Fruit fly (Drosophila melanogaster) whole organism, embryonic: Measurements from ENCODE around the gene Vha16-3.

Experiments used
- Asciz ChIP-seq: fragments of 200-800 bp; sonication (Bioruptor generic); optimal IDR thresholded peaks from 2 replicates; lab custom pipeline; 2017; ENCODE audit warnings: missing biosample characterization, mild to moderate bottlenecking, missing genetic modification characterization, missing genetic modification reagents
- Bdp1 ChIP-seq: fragments of 200-800 bp; sonication (Bioruptor generic); optimal IDR thresholded peaks from 3 replicates; lab custom pipeline; 2016; ENCODE audit warnings: missing biosample characterization, missing genetic modification characterization
- CG10267 ChIP-seq: fragments of 200-800 bp; sonication (Bioruptor generic); optimal IDR thresholded peaks from 2 replicates; lab custom pipeline; 2018; ENCODE audit warnings: missing biosample characterization, mild to moderate bottlenecking, missing genetic modification characterization, moderate library complexity
- CG10431 ChIP-seq: fragments of 200-800 bp; sonication (Bioruptor generic); optimal IDR thresholded peaks from 3 replicates; lab custom pipeline; 2018; ENCODE audit warnings: missing biosample characterization, mild to moderate bottlenecking, missing genetic modification characterization
- CG13287 ChIP-seq: fragments of 200-800 bp; sonication (Bioruptor generic); IDR thresholded peaks from 2 replicates; pipeline ENCODE4 v1.3.6; 2022; ENCODE audit warnings: missing biosample characterization, missing genetic modification characterization; ENCODE audit not compliant: partially characterized antibody
- CG14667 ChIP-seq: fragments of 200-800 bp; sonication (Bioruptor generic); IDR thresholded peaks from 2 replicates; pipeline ENCODE4 v1.3.6; 2022; ENCODE audit warnings: missing biosample characterization, missing genetic modification characterization
- CG16863 ChIP-seq: fragments of 200-800 bp; sonication (Bioruptor generic); optimal IDR thresholded peaks from 3 replicates; lab custom pipeline; 2016; ENCODE audit warnings: missing biosample characterization, missing genetic modification characterization
- CG17328 ChIP-seq: fragments of 200-800 bp; sonication (Bioruptor generic); IDR thresholded peaks from 2 replicates; pipeline ENCODE4 v1.3.6; 2022; ENCODE audit warnings: missing biosample characterization, missing genetic modification characterization
- CG17829 ChIP-seq: fragments of 200-800 bp; optimal IDR thresholded peaks from 2 replicates; lab custom pipeline; 2019; ENCODE audit warnings: missing biosample characterization, mild to moderate bottlenecking, missing genetic modification characterization, moderate library complexity
- CG2889 ChIP-seq: fragments of 200-800 bp; sonication (Bioruptor generic); IDR thresholded peaks from 3 replicates; pipeline ENCODE4 v1.3.6; 2022; ENCODE audit warnings: missing biosample characterization, missing genetic modification characterization
- CG31388 ChIP-seq: fragments of 200-800 bp; sonication (Bioruptor generic); optimal IDR thresholded peaks from 2 replicates; lab custom pipeline; 2016; ENCODE audit warnings: missing biosample characterization, missing genetic modification characterization
- CG32772 ChIP-seq: fragments of 200-800 bp; sonication (Bioruptor generic); IDR thresholded peaks from 2 replicates; pipeline ENCODE4 v1.3.6; 2022; ENCODE audit warnings: missing biosample characterization, missing genetic modification characterization
- CG34422 ChIP-seq: fragments of 200-800 bp; sonication (Bioruptor generic); IDR thresholded peaks from 3 replicates; pipeline ENCODE4 v1.3.6; 2022; ENCODE audit warnings: missing biosample characterization, missing genetic modification characterization
- CG4360 ChIP-seq: fragments of 200-800 bp; sonication (Bioruptor generic); IDR thresholded peaks from 2 replicates; pipeline ENCODE4 v1.3.6; 2022; ENCODE audit warnings: missing biosample characterization, missing genetic modification characterization
- CG6654 ChIP-seq: fragments of 200-800 bp; sonication (Bioruptor generic); optimal IDR thresholded peaks from 2 replicates; lab custom pipeline; 2017; ENCODE audit warnings: missing biosample characterization, mild to moderate bottlenecking, missing genetic modification characterization
- CG7357 ChIP-seq: fragments of 200-800 bp; sonication (Bioruptor generic); IDR thresholded peaks from 3 replicates; pipeline ENCODE4 v1.3.6; 2022; ENCODE audit warnings: missing biosample characterization, missing genetic modification characterization
- CG7556 ChIP-seq: fragments of 200-800 bp; sonication (Bioruptor generic); optimal IDR thresholded peaks from 2 replicates; lab custom pipeline; 2017; ENCODE audit warnings: missing biosample characterization, mild to moderate bottlenecking, missing genetic modification characterization
- CG9609 ChIP-seq: fragments of 200-800 bp; sonication (Bioruptor generic); optimal IDR thresholded peaks from 3 replicates; lab custom pipeline; 2016; ENCODE audit warnings: missing biosample characterization, missing genetic modification characterization
- CG9727 ChIP-seq: fragments of 200-800 bp; sonication (Bioruptor generic); optimal IDR thresholded peaks from 3 replicates; lab custom pipeline; 2017; ENCODE audit warnings: missing biosample characterization, mild to moderate bottlenecking, missing genetic modification characterization
- CG9797 ChIP-seq: fragments of 200-800 bp; sonication (Bioruptor generic); optimal IDR thresholded peaks from 3 replicates; lab custom pipeline; 2018; ENCODE audit warnings: missing biosample characterization, mild to moderate bottlenecking, missing genetic modification characterization
- CG9817 ChIP-seq: fragments of 200-800 bp; sonication (Bioruptor generic); optimal IDR thresholded peaks from 2 replicates; lab custom pipeline; 2018; ENCODE audit warnings: missing biosample characterization, mild to moderate bottlenecking, missing genetic modification characterization, moderate library complexity
- Ets65A ChIP-seq: fragments of 200-800 bp; sonication (Bioruptor generic); peaks from one replicate; lab custom pipeline; 2016; ENCODE audit warnings: missing biosample characterization, missing genetic modification characterization
- Gsc ChIP-seq: fragments of 200-800 bp; sonication (Bioruptor generic); IDR thresholded peaks from 2 replicates; pipeline ENCODE4 v1.3.6; 2022; ENCODE audit warnings: missing biosample characterization, missing genetic modification characterization
- Hand ChIP-seq: fragments of 200-800 bp; sonication (Bioruptor generic); optimal IDR thresholded peaks from 2 replicates; lab custom pipeline; 2017; ENCODE audit warnings: mild to moderate bottlenecking, missing biosample characterization, missing genetic modification reagents, missing genetic modification characterization
- Hr39 ChIP-seq: fragments of >200 bp; optimal IDR thresholded peaks from 2 replicates; lab custom pipeline; 2017
- Max ChIP-seq: fragments of 200-800 bp; sonication (Bioruptor generic); optimal IDR thresholded peaks from 2 replicates; lab custom pipeline; 2016; ENCODE audit warnings: missing biosample characterization, mild to moderate bottlenecking, missing genetic modification characterization
- Mrtf ChIP-seq: fragments of 200-800 bp; sonication (Bioruptor generic); IDR thresholded peaks from 3 replicates; pipeline ENCODE4 v1.3.6; 2022; ENCODE audit warnings: missing biosample characterization, missing genetic modification characterization
- NfI ChIP-seq: fragments of 200-800 bp; sonication (Bioruptor generic); optimal IDR thresholded peaks from 3 replicates; lab custom pipeline; 2018; ENCODE audit warnings: missing biosample characterization, mild to moderate bottlenecking, missing genetic modification characterization, moderate library complexity
- Poxn ChIP-seq: fragments of 200-800 bp; sonication (Bioruptor generic); IDR thresholded peaks from 2 replicates; pipeline ENCODE4 v1.3.6; 2022; ENCODE audit warnings: missing biosample characterization, missing genetic modification characterization
- Ssrp ChIP-seq: fragments of 200-800 bp; sonication (Bioruptor generic); optimal IDR thresholded peaks from 2 replicates; lab custom pipeline; 2018; ENCODE audit warnings: missing biosample characterization, mild to moderate bottlenecking, missing genetic modification characterization, moderate library complexity
- TFAM ChIP-seq: fragments of 200-800 bp; sonication (Bioruptor generic); optimal IDR thresholded peaks from 2 replicates; lab custom pipeline; 2017; ENCODE audit warnings: missing biosample characterization, missing genetic modification characterization, inconsistent platforms
- Vsx1 ChIP-seq: fragments of 200-800 bp; sonication (Bioruptor generic); optimal IDR thresholded peaks from 2 replicates; lab custom pipeline; 2017; ENCODE audit warnings: missing biosample characterization, mild to moderate bottlenecking, missing genetic modification characterization, missing genetic modification reagents
- al ChIP-seq: fragments of 200-800 bp; sonication (Bioruptor generic); IDR thresholded peaks from 2 replicates; pipeline ENCODE4 v1.3.6; 2022; ENCODE audit warnings: missing biosample characterization, missing genetic modification characterization
- cg ChIP-seq: fragments of 200-800 bp; sonication (Bioruptor generic); optimal IDR thresholded peaks from 3 replicates; lab custom pipeline; 2019; ENCODE audit warnings: missing biosample characterization, mild to moderate bottlenecking, missing genetic modification characterization, moderate library complexity
- dmrt11E ChIP-seq: fragments of 200-800 bp; sonication (Bioruptor generic); optimal IDR thresholded peaks from 3 replicates; lab custom pipeline; 2018; ENCODE audit warnings: missing biosample characterization, mild to moderate bottlenecking, missing genetic modification characterization, moderate library complexity
- dysf ChIP-seq: fragments of 200-800 bp; sonication (Bioruptor generic); IDR thresholded peaks from 3 replicates; pipeline ENCODE4 v1.3.6; 2022; ENCODE audit warnings: missing biosample characterization, missing genetic modification characterization
- emc ChIP-seq: fragments of 200-800 bp; sonication (Bioruptor generic); optimal IDR thresholded peaks from 2 replicates; lab custom pipeline; 2016; ENCODE audit warnings: missing biosample characterization, missing genetic modification characterization
- gem ChIP-seq: fragments of 200-800 bp; sonication (Bioruptor generic); optimal IDR thresholded peaks from 2 replicates; lab custom pipeline; 2019; ENCODE audit warnings: missing biosample characterization, mild to moderate bottlenecking, missing genetic modification characterization, moderate library complexity
- gt ChIP-seq: fragments of 200-800 bp; sonication (Bioruptor generic); IDR thresholded peaks from 2 replicates; pipeline ENCODE4 v1.3.6; 2022; ENCODE audit warnings: missing biosample characterization, missing genetic modification characterization
- h ChIP-seq: fragments of >200 bp; optimal IDR thresholded peaks from 2 replicates; lab custom pipeline; 2017
- jing ChIP-seq: fragments of 200-800 bp; sonication (Bioruptor generic); optimal IDR thresholded peaks from 2 replicates; lab custom pipeline; 2018; ENCODE audit warnings: missing biosample characterization, mild to moderate bottlenecking, missing genetic modification characterization
- klu ChIP-seq: fragments of 200-800 bp; sonication (Bioruptor generic); IDR thresholded peaks from 2 replicates; pipeline ENCODE4 v1.3.6; 2022; ENCODE audit warnings: missing biosample characterization, missing genetic modification characterization
- mld ChIP-seq: fragments of 200-800 bp; sonication (Bioruptor generic); IDR thresholded peaks from 3 replicates; pipeline ENCODE4 v1.3.6; 2022; ENCODE audit warnings: missing biosample characterization, missing genetic modification characterization; ENCODE audit not compliant: partially characterized antibody
- nom ChIP-seq: fragments of 200-800 bp; sonication (Bioruptor generic); optimal IDR thresholded peaks from 2 replicates; lab custom pipeline; 2017; ENCODE audit warnings: missing biosample characterization, missing genetic modification characterization, mild to moderate bottlenecking, moderate library complexity, missing genetic modification reagents
- oc ChIP-seq: fragments of 200-800 bp; sonication (Bioruptor generic); optimal IDR thresholded peaks from 2 replicates; lab custom pipeline; 2018; ENCODE audit warnings: missing biosample characterization, mild to moderate bottlenecking, missing genetic modification characterization, moderate library complexity
- pan ChIP-seq, 4 experiments: fragments of >200 bp in 3 of 4; fragments of 200-800 bp in 1 of 4; sonication (Bioruptor generic) in 1 of 4; optimal IDR thresholded peaks in 3 of 4; IDR thresholded peaks in 1 of 4; 2 replicates each; pipeline versions ENCODE4 v1.3.6 to Lab custom; 2017 to 2022; ENCODE audit warnings: missing biosample characterization in 2 of 4, missing genetic modification characterization in 2 of 4, mixed read lengths in 1 of 4
- pfk ChIP-seq: fragments of 200-800 bp; sonication (Bioruptor generic); optimal IDR thresholded peaks from 2 replicates; lab custom pipeline; 2018; ENCODE audit warnings: missing biosample characterization, mild to moderate bottlenecking, missing genetic modification characterization, moderate library complexity
- row ChIP-seq: fragments of 200-800 bp; sonication (Bioruptor generic); IDR thresholded peaks from 3 replicates; pipeline ENCODE4 v1.3.6; 2022; ENCODE audit warnings: missing biosample characterization, missing genetic modification characterization
- sens ChIP-seq: fragments of 200-800 bp; sonication (Bioruptor generic); peaks from one replicate; lab custom pipeline; 2016; ENCODE audit warnings: missing biosample characterization, missing genetic modification characterization
- sens-2 ChIP-seq: fragments of 200-800 bp; sonication (Bioruptor generic); IDR thresholded peaks from 2 replicates; pipeline ENCODE4 v1.3.6; 2022; ENCODE audit warnings: missing biosample characterization, missing genetic modification characterization
- zfh1 ChIP-seq: fragments of 200-800 bp; sonication (Bioruptor generic); IDR thresholded peaks from 3 replicates; pipeline ENCODE4 v1.3.6; 2022; ENCODE audit warnings: missing biosample characterization, missing genetic modification characterization

Gene Vha16-3

dm6 chr3L:11443474-11444080, 29.5 kb upstream of the Vha16-3 start (continued):
- no peak for TF ChIP-seq Hand (GFP tag; lab: Kevin White, UChicago)
- no peak for TF ChIP-seq CG34422
- no peak for TF ChIP-seq CG14667
- TF ChIP-seq pfk, result no peak
- TF ChIP-seq CG16863 (GFP tag; lab: Kevin White, UChicago), result no peak
- no peak for TF ChIP-seq Ets65A (GFP tag; lab: Kevin White, UChicago)
- peak; percentile 71 for TF ChIP-seq gem (tag; lab: Kevin White, UChicago)
- TF ChIP-seq Gsc, result no peak
- no peak for TF ChIP-seq zfh1 (GFP tag; lab: Robert Waterston, UW)
- TF ChIP-seq CG7357 (GFP tag; lab: Robert Waterston, UW), result no peak
- no peak for TF ChIP-seq al (GFP tag; lab: Robert Waterston, UW)
- no peak for TF ChIP-seq CG32772 (GFP tag; lab: Robert Waterston, UW)
- no peak for TF ChIP-seq CG4360 (GFP tag; lab: Robert Waterston, UW)
- TF ChIP-seq Poxn (GFP tag; lab: Robert Waterston, UW), result no peak
- peak; percentile 16; the same call in 1 of the 3 replicates for TF ChIP-seq row
- TF ChIP-seq nom (GFP tag; lab: Kevin White, UChicago), result no peak
- peak; percentile 73 for TF ChIP-seq CG10431 (GFP tag; lab: Kevin White, UChicago)
- no peak for TF ChIP-seq sens (GFP tag; lab: Kevin White, UChicago)
- no peak for TF ChIP-seq Hr39
- TF ChIP-seq CG31388 (GFP tag; lab: Kevin White, UChicago), result no peak
- TF ChIP-seq Bdp1, result no peak
- no peak for TF ChIP-seq CG6654 (GFP tag; lab: Kevin White, UChicago)
- peak; percentile 3 for TF ChIP-seq Asciz (GFP tag; lab: Kevin White, UChicago)
- TF ChIP-seq sens-2, result no peak
- peak; percentile 5 for TF ChIP-seq NfI (GFP tag; lab: Kevin White, UChicago)
- TF ChIP-seq CG9797 (GFP tag; lab: Kevin White, UChicago), result no peak
- TF ChIP-seq CG10267 (tag; lab: Kevin White, UChicago), result peak; percentile 12
- peak; percentile 20 for TF ChIP-seq CG7556
- no peak for TF ChIP-seq CG9727
- no peak for TF ChIP-seq CG9609 (GFP tag; lab: Kevin White, UChicago)
- TF ChIP-seq Vsx1, result no peak
- TF ChIP-seq h (lab: Kevin White, UChicago), result no peak
- no peak for TF ChIP-seq pan (optimal IDR thresholded peaks at IDR 0.05; lab: Kevin White, UChicago)
- no peak for TF ChIP-seq pan (GFP tag; optimal IDR thresholded peaks at IDR 0.05 in 1 of 2, IDR thresholded peaks at IDR 0.05 in 1 of 2)
- peak; percentile 49 for TF ChIP-seq Ssrp (tag; lab: Kevin White, UChicago)
- TF ChIP-seq CG13287 (GFP tag; lab: Robert Waterston, UW), result no peak
- no peak for TF ChIP-seq Max (GFP tag; lab: Kevin White, UChicago)
- no peak for TF ChIP-seq TFAM (GFP tag; lab: Kevin White, UChicago)
- TF ChIP-seq mld (GFP tag; lab: Robert Waterston, UW), result no peak
- peak; percentile 16 for TF ChIP-seq dmrt11E (tag; lab: Kevin White, UChicago)
- no peak for TF ChIP-seq Mrtf (GFP tag; lab: Robert Waterston, UW)
- no peak for TF ChIP-seq gt (GFP tag; lab: Robert Waterston, UW)
- TF ChIP-seq cg (GFP tag; lab: Kevin White, UChicago), result no peak
- no peak for TF ChIP-seq dysf
- TF ChIP-seq oc (tag; lab: Kevin White, UChicago), result no peak
- no peak for TF ChIP-seq klu (GFP tag; lab: Robert Waterston, UW)
- no peak for TF ChIP-seq CG17328 (GFP tag; lab: Robert Waterston, UW)
- peak; percentile 33 for TF ChIP-seq CG17829 (tag; lab: Kevin White, UChicago)
- TF ChIP-seq jing, result no peak
- TF ChIP-seq CG2889 (GFP tag; lab: Robert Waterston, UW), result no peak
- no peak for TF ChIP-seq CG9817 (tag; lab: Kevin White, UChicago)
- TF ChIP-seq emc (GFP tag; lab: Kevin White, UChicago), result no peak
